Worm (Caenorhabditis elegans): Measurements from ENCODE around the gene spe-45.

DNA sequence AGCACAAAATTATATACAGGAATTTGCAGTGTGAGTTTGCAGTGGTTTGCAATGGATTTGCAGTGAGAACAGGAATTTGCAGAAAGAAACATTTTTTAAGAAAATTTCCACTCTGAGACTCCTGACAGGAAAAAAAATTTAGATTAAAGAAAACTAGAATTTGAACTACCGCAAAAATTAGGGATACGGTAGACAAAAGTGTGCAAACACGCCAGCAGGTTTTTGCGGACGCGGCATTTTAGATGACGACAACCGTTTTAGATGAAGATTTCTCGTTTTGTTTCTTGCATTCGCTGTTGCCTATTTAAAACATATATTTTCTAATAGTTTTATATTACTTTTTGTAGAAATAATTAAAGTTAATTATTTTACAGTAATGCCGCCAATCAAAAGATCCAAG is 18.0 kb downstream of the spe-45 start, which contains the start of gene wdr-46:
- TF ChIP-seq flt-1 (GFP tag; IDR thresholded peaks at IDR 0.05) (peak; percentile 41; the same call in 1 of the 2 replicates), ama-1 (optimal IDR thresholded peaks at IDR 0.05) (peak; percentile 67), ceh-13 (GFP tag; optimal IDR thresholded peaks at IDR 0.05) (no peak), tbx-11 (GFP tag; IDR thresholded peaks at IDR 0.05) (no peak), pes-1 (GFP tag; IDR thresholded peaks at IDR 0.05) (no peak), tra-4 (tag; optimal IDR thresholded peaks at IDR 0.05) (no peak), aly-1 (tag; optimal IDR thresholded peaks at IDR 0.05) (no peak), F13C5.2 (tag; optimal IDR thresholded peaks at IDR 0.05) (peak; percentile 37), B0310.2 (tag; optimal IDR thresholded peaks at IDR 0.05) (no peak), scrt-1 (GFP tag; IDR thresholded peaks at IDR 0.05) (no peak), ets-7 (tag; optimal IDR thresholded peaks at IDR 0.05) (no peak), tbx-37 (GFP tag; conservative IDR thresholded peaks at IDR 0.05) (no peak), hnd-1 (tag; optimal IDR thresholded peaks at IDR 0.05) (no peak)
